Fruit fly (Drosophila melanogaster) whole organism, prepupa: ENCODE measurements around the gene Rabex-5.

Experiments
- Blimp-1 ChIP-seq: fragments of 200-800 bp; sonication (Bioruptor generic); optimal IDR thresholded peaks from 3 replicates; lab custom pipeline; 2017; ENCODE audit warnings: missing biosample characterization, missing genetic modification characterization, mild to moderate bottlenecking, moderate library complexity, missing genetic modification reagents
- CG10631 ChIP-seq: fragments of 200-800 bp; sonication (Bioruptor generic); optimal IDR thresholded peaks from 2 replicates; lab custom pipeline; 2016; ENCODE audit warnings: missing biosample characterization, missing genetic modification characterization
- CG10669 ChIP-seq: fragments of 200-800 bp; sonication (Bioruptor generic); optimal IDR thresholded peaks from 3 replicates; lab custom pipeline; 2018; ENCODE audit warnings: missing biosample characterization, mild to moderate bottlenecking, missing genetic modification characterization, moderate library complexity
- CG11294 ChIP-seq: fragments of 200-800 bp; sonication (Bioruptor generic); IDR thresholded peaks from 2 replicates; pipeline ENCODE4 v1.3.6; 2022; ENCODE audit warnings: missing biosample characterization, missing genetic modification characterization
- CG11902 ChIP-seq: fragments of 200-800 bp; sonication (Bioruptor generic); optimal IDR thresholded peaks from 3 replicates; lab custom pipeline; 2016; ENCODE audit warnings: missing biosample characterization, missing genetic modification characterization
- CG15336 ChIP-seq: fragments of 200-800 bp; sonication (Bioruptor generic); IDR thresholded peaks from 2 replicates; pipeline ENCODE4 v1.3.6; 2022; ENCODE audit warnings: missing biosample characterization, missing genetic modification characterization
- CG1621 ChIP-seq: fragments of 200-800 bp; sonication (Bioruptor generic); optimal IDR thresholded peaks from 3 replicates; lab custom pipeline; 2018; ENCODE audit warnings: missing biosample characterization, mild to moderate bottlenecking, missing genetic modification characterization
- CG31627 ChIP-seq: fragments of 200-800 bp; sonication (Bioruptor generic); optimal IDR thresholded peaks from 3 replicates; lab custom pipeline; 2016; ENCODE audit warnings: missing biosample characterization, missing genetic modification characterization
- CG32006 ChIP-seq: fragments of 200-800 bp; sonication (Bioruptor generic); optimal IDR thresholded peaks from 3 replicates; lab custom pipeline; 2017; ENCODE audit warnings: missing biosample characterization, mild to moderate bottlenecking, missing genetic modification characterization
- CG3919 ChIP-seq: fragments of 200-800 bp; sonication (Bioruptor generic); optimal IDR thresholded peaks from 3 replicates; lab custom pipeline; 2016; ENCODE audit warnings: missing biosample characterization, missing genetic modification characterization
- CG6163 ChIP-seq: fragments of 200-800 bp; sonication (Bioruptor generic); IDR thresholded peaks from 3 replicates; pipeline ENCODE4 v1.3.6; 2022; ENCODE audit warnings: missing biosample characterization, missing genetic modification characterization
- CG6792 ChIP-seq: fragments of 200-800 bp; sonication (Bioruptor generic); optimal IDR thresholded peaks from 3 replicates; lab custom pipeline; 2016; ENCODE audit warnings: missing biosample characterization, missing genetic modification characterization
- CG6808 ChIP-seq: fragments of 200-800 bp; sonication (Bioruptor generic); optimal IDR thresholded peaks from 3 replicates; lab custom pipeline; 2017; ENCODE audit warnings: missing biosample characterization, missing genetic modification characterization, mild to moderate bottlenecking, moderate library complexity, missing genetic modification reagents
- CG6854 ChIP-seq: fragments of 200-800 bp; sonication (Bioruptor generic); optimal IDR thresholded peaks from 2 replicates; lab custom pipeline; 2017; ENCODE audit warnings: missing biosample characterization, mild to moderate bottlenecking, missing genetic modification characterization
- CG8119 ChIP-seq: fragments of 200-800 bp; sonication (Bioruptor generic); IDR thresholded peaks from 3 replicates; pipeline ENCODE4 v1.3.6; 2022; ENCODE audit warnings: missing biosample characterization, missing genetic modification characterization
- CG8632 ChIP-seq: fragments of 200-800 bp; sonication (Bioruptor generic); optimal IDR thresholded peaks from 3 replicates; lab custom pipeline; 2016; ENCODE audit warnings: missing biosample characterization, missing genetic modification characterization
- Eip75B ChIP-seq: fragments of 200-800 bp; sonication (Bioruptor generic); optimal IDR thresholded peaks from 3 replicates; lab custom pipeline; 2016; ENCODE audit warnings: missing biosample characterization, missing genetic modification characterization
- Eip78C ChIP-seq: fragments of 200-800 bp; sonication (Bioruptor generic); peaks from one replicate; lab custom pipeline; 2016; ENCODE audit warnings: missing biosample characterization, missing genetic modification characterization
- Ets96B ChIP-seq: fragments of 200-800 bp; optimal IDR thresholded peaks from 2 replicates; lab custom pipeline; 2019; ENCODE audit warnings: missing biosample characterization, mild to moderate bottlenecking, missing genetic modification characterization, moderate library complexity
- Gug ChIP-seq: fragments of 200-800 bp; sonication (Bioruptor generic); IDR thresholded peaks from 2 replicates; pipeline ENCODE4 v1.3.6; 2022; ENCODE audit warnings: missing biosample characterization, missing genetic modification characterization
- Hr38 ChIP-seq: sonication (Bioruptor generic); optimal IDR thresholded peaks from 2 replicates; lab custom pipeline; 2016; ENCODE audit warnings: missing biosample characterization, missing genetic modification characterization
- Lpt ChIP-seq: fragments of 200-800 bp; sonication (Bioruptor generic); optimal IDR thresholded peaks from 3 replicates; lab custom pipeline; 2016; ENCODE audit warnings: missing biosample characterization, missing genetic modification characterization
- Met ChIP-seq: fragments of 200-800 bp; sonication (Bioruptor generic); optimal IDR thresholded peaks from 3 replicates; lab custom pipeline; 2016; ENCODE audit warnings: missing biosample characterization, missing genetic modification characterization
- Smox ChIP-seq: fragments of 200-800 bp; sonication (Bioruptor generic); optimal IDR thresholded peaks from 3 replicates; lab custom pipeline; 2016; ENCODE audit warnings: missing biosample characterization, missing genetic modification characterization
- Sox102F ChIP-seq: fragments of 200-800 bp; sonication (Bioruptor generic); optimal IDR thresholded peaks from 2 replicates; lab custom pipeline; 2016; ENCODE audit warnings: missing biosample characterization, mild to moderate bottlenecking, missing genetic modification characterization
- achi ChIP-seq: fragments of 200-800 bp; sonication (Bioruptor generic); optimal IDR thresholded peaks from 3 replicates; lab custom pipeline; 2016; ENCODE audit warnings: missing biosample characterization, missing genetic modification characterization
- acj6 ChIP-seq: fragments of 200-800 bp; sonication (Bioruptor generic); optimal IDR thresholded peaks from 3 replicates; lab custom pipeline; 2016; ENCODE audit warnings: missing biosample characterization, missing genetic modification characterization
- cyc ChIP-seq: fragments of 200-800 bp; sonication (Bioruptor generic); optimal IDR thresholded peaks from 3 replicates; lab custom pipeline; 2016; ENCODE audit warnings: missing biosample characterization, missing genetic modification characterization
- dsx ChIP-seq: fragments of 200-800 bp; optimal IDR thresholded peaks from 3 replicates; lab custom pipeline; 2019; ENCODE audit warnings: missing biosample characterization, mild to moderate bottlenecking, missing genetic modification characterization, moderate library complexity; ENCODE audit not compliant: poor library complexity, severe bottlenecking
- eg ChIP-seq: fragments of 200-800 bp; sonication (Bioruptor generic); IDR thresholded peaks from 3 replicates; pipeline ENCODE4 v1.3.6; 2022; ENCODE audit warnings: missing biosample characterization, missing genetic modification characterization
- fd59A ChIP-seq: fragments of 200-800 bp; sonication (Bioruptor generic); optimal IDR thresholded peaks from 2 replicates; lab custom pipeline; 2017; ENCODE audit warnings: missing biosample characterization, mild to moderate bottlenecking, missing genetic modification characterization, missing genetic modification reagents
- fkh ChIP-seq: fragments of 200-800 bp; sonication (Bioruptor generic); optimal IDR thresholded peaks from 3 replicates; lab custom pipeline; 2017; ENCODE audit warnings: missing biosample characterization, mild to moderate bottlenecking, missing genetic modification characterization, moderate library complexity
- pdm3 ChIP-seq: fragments of 200-800 bp; sonication (Bioruptor generic); optimal IDR thresholded peaks from 3 replicates; lab custom pipeline; 2016; ENCODE audit warnings: missing biosample characterization, missing genetic modification characterization
- salr ChIP-seq, 2 experiments: fragments of 200-800 bp; sonication (Bioruptor generic); optimal IDR thresholded peaks; 3 replicates each; lab custom pipeline; 2016 to 2018; ENCODE audit warnings: missing biosample characterization in 2 of 2, missing genetic modification characterization in 2 of 2, mild to moderate bottlenecking in 1 of 2
- spab ChIP-seq: fragments of 200-800 bp; sonication (Bioruptor generic); optimal IDR thresholded peaks from 2 replicates; lab custom pipeline; 2017; ENCODE audit warnings: missing biosample characterization, mild to moderate bottlenecking, missing genetic modification characterization, missing genetic modification reagents
- svp ChIP-seq: fragments of 200-800 bp; sonication (Bioruptor generic); peaks from one replicate; lab custom pipeline; 2016; ENCODE audit warnings: missing biosample characterization, missing genetic modification characterization
- topi ChIP-seq: fragments of 200-800 bp; sonication (Bioruptor generic); optimal IDR thresholded peaks from 3 replicates; lab custom pipeline; 2016; ENCODE audit warnings: missing biosample characterization, missing genetic modification characterization
- vri ChIP-seq: fragments of 200-800 bp; sonication (Bioruptor generic); optimal IDR thresholded peaks from 3 replicates; lab custom pipeline; 2016; ENCODE audit warnings: missing biosample characterization, mild to moderate bottlenecking, missing genetic modification characterization

Rabex-5 gene

DNA sequence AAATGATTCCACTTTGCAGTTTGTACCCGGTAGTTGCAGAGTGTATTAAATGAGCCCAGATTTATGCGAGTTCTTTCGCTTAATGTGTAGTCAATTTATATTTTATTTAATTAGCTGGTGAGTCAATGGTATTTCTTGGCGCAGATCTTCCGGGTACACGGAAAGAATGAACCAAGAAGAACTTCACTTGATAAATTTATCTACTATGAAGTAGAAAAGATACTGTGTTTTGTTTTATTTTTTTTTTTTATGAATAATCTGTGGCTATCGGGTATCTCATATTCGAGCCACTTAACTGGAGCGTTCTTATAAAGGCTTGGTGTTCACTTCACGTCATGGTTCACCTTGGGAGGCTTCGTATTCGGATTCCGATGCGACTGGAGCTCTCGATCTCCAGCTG lies 30.7 kb upstream of the Rabex-5 start (continued):
- peak; percentile 72 for TF ChIP-seq topi
- TF ChIP-seq acj6 (GFP tag; lab: Kevin White, UChicago): peak; percentile 29
- TF ChIP-seq CG10669 (GFP tag; lab: Kevin White, UChicago): no peak
- TF ChIP-seq achi (GFP tag; lab: Kevin White, UChicago): peak; percentile 29
- peak; percentile 40 for TF ChIP-seq CG31627 (GFP tag; lab: Kevin White, UChicago)
- TF ChIP-seq cyc (GFP tag; lab: Kevin White, UChicago): peak; percentile 27
- TF ChIP-seq Sox102F (GFP tag; lab: Kevin White, UChicago): peak; percentile 40
- peak; percentile 57 for TF ChIP-seq Smox (GFP tag; lab: Kevin White, UChicago)

DNA sequence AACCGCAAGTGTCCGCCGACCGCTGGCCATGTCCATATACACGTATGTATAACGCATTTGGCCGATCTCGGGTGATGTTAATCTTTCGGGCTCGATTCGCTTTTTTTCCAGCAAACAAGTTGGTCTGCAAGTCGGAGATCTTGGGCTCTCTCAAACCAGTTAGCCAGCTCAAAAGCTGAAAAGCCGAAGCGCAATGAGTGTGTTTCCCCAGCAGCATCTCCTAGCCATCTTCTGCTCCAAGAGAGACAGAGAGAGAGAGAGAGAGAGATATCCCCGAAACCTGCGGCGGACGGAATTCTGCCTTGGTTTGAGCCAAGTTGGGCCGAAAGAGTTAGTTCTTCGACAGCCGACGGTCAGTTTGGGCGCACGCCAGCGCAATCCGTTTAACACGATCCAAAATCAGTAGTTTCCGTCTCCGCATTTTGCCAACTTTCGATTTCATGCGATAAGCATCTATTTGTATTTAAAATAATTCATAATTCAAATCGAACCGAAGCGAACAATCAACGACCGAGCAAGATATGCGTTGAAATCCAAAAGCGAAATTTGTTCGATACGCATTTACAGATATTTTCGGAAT lies 30.2 kb upstream of the Rabex-5 start:
- TF ChIP-seq CG8632 (GFP tag; lab: Kevin White, UChicago): no peak
- TF ChIP-seq Eip78C: no peak
- no peak for TF ChIP-seq svp (GFP tag; lab: Kevin White, UChicago)
- TF ChIP-seq salr (GFP tag; optimal IDR thresholded peaks at IDR 0.05; lab: Kevin White, UChicago): no peak
- no peak for TF ChIP-seq CG10631 (GFP tag; lab: Kevin White, UChicago)
- peak; percentile 82 for TF ChIP-seq Blimp-1 (GFP tag; lab: Kevin White, UChicago)
- TF ChIP-seq Lpt (GFP tag; lab: Kevin White, UChicago): no peak
- TF ChIP-seq Hr38 (GFP tag; lab: Kevin White, UChicago): no peak
- no peak for TF ChIP-seq fkh
- TF ChIP-seq fd59A (GFP tag; lab: Kevin White, UChicago): no peak
- TF ChIP-seq CG15336: peak; percentile 14; the same call in 1 of the 2 replicates
- TF ChIP-seq Met (GFP tag; lab: Kevin White, UChicago): no peak
- no peak for TF ChIP-seq CG3919 (GFP tag; lab: Kevin White, UChicago)
- no peak for TF ChIP-seq CG6163 (GFP tag; lab: Robert Waterston, UW)
- TF ChIP-seq CG6854 (GFP tag; lab: Kevin White, UChicago): peak; percentile 14
- no peak for TF ChIP-seq Gug (GFP tag; lab: Robert Waterston, UW)
- TF ChIP-seq CG11294 (GFP tag; lab: Robert Waterston, UW): no peak
- TF ChIP-seq CG6792: no peak
- 0 out of 3 replicates have a peak, but pooled peaks have one; percentile 35 for TF ChIP-seq eg (GFP tag; lab: Robert Waterston, UW)
- no peak for TF ChIP-seq CG11902
- TF ChIP-seq dsx (GFP tag; lab: Kevin White, UChicago): no peak
- TF ChIP-seq CG10669 (GFP tag; lab: Kevin White, UChicago): no peak
- peak; percentile 16 for TF ChIP-seq CG1621

DNA sequence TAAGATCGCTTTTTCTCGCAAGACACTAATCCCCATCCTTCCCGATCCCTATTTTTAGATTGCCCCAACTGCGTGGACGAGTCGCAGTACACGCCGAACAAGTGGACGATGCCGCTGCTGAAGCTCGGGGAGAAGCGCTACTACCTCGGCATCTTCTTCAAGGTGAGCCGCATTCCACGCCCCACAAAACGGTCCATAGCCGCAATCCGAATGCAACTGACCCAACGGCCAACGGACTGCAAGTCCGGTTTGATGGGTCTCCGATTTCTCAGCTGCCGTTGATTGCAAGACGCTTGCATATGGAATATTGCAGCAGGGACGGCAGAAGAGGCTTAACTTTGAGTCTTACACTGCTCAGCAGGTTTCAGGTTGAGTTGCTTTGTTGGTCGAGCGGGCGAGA lies 26.7 kb upstream of the Rabex-5 start:
- no peak for TF ChIP-seq achi (GFP tag; lab: Kevin White, UChicago)
- peak; percentile 72 for TF ChIP-seq Eip75B (GFP tag; lab: Kevin White, UChicago)
- no peak for TF ChIP-seq cyc (GFP tag; lab: Kevin White, UChicago)
- peak; percentile 25 for TF ChIP-seq Eip78C
- TF ChIP-seq CG15336: no peak; the same call in 1 of the 2 replicates
- TF ChIP-seq CG6163 (GFP tag; lab: Robert Waterston, UW): no peak
- peak; percentile 1 for TF ChIP-seq CG32006 (GFP tag; lab: Kevin White, UChicago)
- no peak for TF ChIP-seq spab (GFP tag; lab: Kevin White, UChicago)
- no peak for TF ChIP-seq CG8119 (GFP tag; lab: Robert Waterston, UW)
- no peak for TF ChIP-seq CG11294 (GFP tag; lab: Robert Waterston, UW)
- peak; percentile 18 for TF ChIP-seq dsx (GFP tag; lab: Kevin White, UChicago)
- TF ChIP-seq topi: no peak
- peak; percentile 74 for TF ChIP-seq CG1621
- peak; percentile 13 for TF ChIP-seq svp (GFP tag; lab: Kevin White, UChicago)

DNA sequence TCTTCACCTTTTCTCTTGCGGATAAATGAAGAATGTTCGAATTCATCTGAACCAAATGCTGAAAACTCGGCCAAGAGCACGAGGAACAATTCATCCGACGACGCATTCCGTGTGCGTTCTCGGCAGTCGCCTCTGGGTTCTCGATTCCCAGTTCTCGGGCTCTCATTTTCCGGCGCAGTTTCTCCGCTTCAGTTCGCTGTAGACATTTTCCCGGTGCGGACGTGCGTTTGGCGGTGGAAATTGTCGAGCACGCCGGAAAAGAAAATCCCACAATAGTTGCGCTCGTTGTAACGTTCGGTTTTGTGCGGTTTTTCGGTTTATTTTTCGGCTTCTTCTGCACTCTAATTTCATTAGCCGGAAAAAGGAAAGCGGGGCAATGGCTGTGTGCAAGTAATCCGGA lies 19.9 kb upstream of the Rabex-5 start, which contains the start of gene CG32333:
CG32333 (plus strand) TSS at position 190 of the 400 bp plus-strand sequence.
- TF ChIP-seq svp (GFP tag; lab: Kevin White, UChicago) (no peak), pdm3 (GFP tag; lab: Kevin White, UChicago) (no peak), CG6808 (no peak), CG1621 (no peak), CG8119 (GFP tag; lab: Robert Waterston, UW) (no peak), vri (GFP tag; lab: Kevin White, UChicago) (no peak), fkh (no peak), CG15336 (no peak), Smox (GFP tag; lab: Kevin White, UChicago) (no peak), topi (no peak), Ets96B (tag; lab: Kevin White, UChicago) (no peak), CG3919 (GFP tag; lab: Kevin White, UChicago) (no peak), CG11902 (no peak), CG31627 (GFP tag; lab: Kevin White, UChicago) (no peak), CG11294 (GFP tag; lab: Robert Waterston, UW) (no peak)
